Worm (Caenorhabditis elegans): Measurements from ENCODE around the gene F53G2.12.

DNA sequence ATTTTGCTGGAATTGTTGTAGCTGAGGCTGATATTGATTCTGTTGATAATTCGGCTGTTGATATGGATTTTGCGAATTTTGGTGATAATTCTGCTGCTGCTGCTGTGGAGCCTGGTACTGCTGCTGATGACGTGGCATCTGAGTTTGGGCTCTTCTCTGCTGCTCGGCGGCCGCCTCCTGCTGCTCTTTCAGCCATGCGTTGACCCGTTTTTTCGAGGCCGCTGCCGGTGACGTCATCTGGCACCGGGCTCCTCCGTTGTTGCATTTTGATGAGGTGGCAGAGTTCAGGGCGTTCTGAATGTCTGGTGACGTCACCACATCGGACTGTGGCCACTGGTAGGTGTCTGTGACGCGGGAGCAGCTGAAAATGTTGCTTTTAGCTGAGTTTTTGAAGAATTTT, 21.9 kb downstream of the F53G2.12 start:
- TF ChIP-seq egl-27 (tag; optimal IDR thresholded peaks at IDR 0.05) (no peak), daf-16 (GFP tag; optimal IDR thresholded peaks at IDR 0.05) (no peak), daf-16 (tag; optimal IDR thresholded peaks at IDR 0.05) (no peak), ceh-20 (GFP tag; IDR thresholded peaks at IDR 0.05) (no peak), daf-12 (tag; optimal IDR thresholded peaks at IDR 0.05) (no peak), unc-130 (GFP tag; optimal IDR thresholded peaks at IDR 0.05) (no peak), ama-1 (optimal IDR thresholded peaks at IDR 0.05) (no peak), snpc-4 (tag; optimal IDR thresholded peaks at IDR 0.05) (no peak)
